Worm (Caenorhabditis elegans) whole organism, L4 larva: ENCODE data around the gene R03G8.6.

ENCODE experiments used
- mxl-2 ChIP-seq: fragments of 200-800 bp; sonication (Bioruptor generic); conservative IDR thresholded peaks from 2 replicates; pipeline ENCODE4 v1.3.6; 2022; ENCODE audit warnings: missing genetic modification reagents, missing genetic modification characterization, missing compliant biosample characterization
- nhr-111 ChIP-seq: fragments of 200-800 bp; sonication (Bioruptor generic); optimal IDR thresholded peaks from 2 replicates; lab custom pipeline; 2018; ENCODE audit warnings: mild to moderate bottlenecking, missing genetic modification characterization, missing compliant biosample characterization

ce11 chrX:13108664-13109063 lies 8.4 kb upstream of the R03G8.6 start:
- TF ChIP-seq nhr-111 (GFP tag; lab: Kevin White, UChicago) (no peak), mxl-2 (no peak)
